Fruit fly (Drosophila melanogaster): ENCODE data around the gene CG45080.

The CG45080 gene

DNA sequence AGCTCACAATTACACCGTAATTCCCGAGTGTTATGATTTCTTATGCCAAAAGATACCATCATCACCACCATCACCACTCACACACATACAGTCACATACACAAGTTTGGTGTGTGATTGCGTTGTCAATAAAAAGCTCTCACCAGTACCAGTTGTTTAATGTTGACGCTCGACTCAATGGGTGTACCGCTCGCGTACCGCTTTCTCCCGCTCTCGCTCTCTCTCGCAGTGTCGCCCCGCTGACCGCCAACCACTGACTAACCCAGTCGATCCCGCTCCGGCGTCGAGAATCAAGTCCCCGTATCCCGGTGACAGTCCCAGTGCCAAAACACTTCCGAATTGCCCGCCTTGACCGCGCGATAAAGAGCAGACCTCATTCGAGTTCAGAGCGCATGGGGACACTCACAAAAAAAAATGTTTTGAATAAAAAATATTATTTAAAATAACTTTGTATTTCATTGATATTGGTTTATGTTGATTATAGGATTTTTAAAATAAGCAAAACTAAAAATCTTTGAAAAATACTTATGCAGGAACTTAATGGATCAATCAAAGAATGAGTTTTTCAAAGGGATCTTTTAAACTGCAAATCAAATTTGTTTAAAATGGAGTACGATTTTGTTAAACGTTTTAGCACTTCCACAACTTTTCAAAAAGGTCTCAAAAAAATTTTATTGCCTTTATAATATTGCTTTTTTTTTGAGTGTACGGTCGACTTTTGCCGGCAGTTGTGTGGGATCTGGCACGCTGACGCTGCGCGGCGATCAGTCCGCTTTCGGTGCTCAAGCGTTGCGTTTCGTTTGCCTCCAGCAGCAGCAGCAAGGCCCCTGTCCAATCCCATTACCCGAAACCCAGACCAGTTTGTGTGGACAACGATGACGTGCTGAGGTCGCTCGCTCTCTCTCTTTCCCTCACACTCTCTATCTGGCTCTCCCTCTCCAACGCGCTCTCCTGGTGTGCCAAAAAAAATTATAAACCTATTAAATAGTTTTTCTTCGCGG, 45.4 kb upstream of the CG45080 start, which contains the start of gene Dic1 (continued):
- TF ChIP-seq CG1792 (GFP tag; optimal IDR thresholded peaks at IDR 0.05) (peak; percentile 84), CG18599 (GFP tag; optimal IDR thresholded peaks at IDR 0.05) (peak; percentile 98), nau (GFP tag; optimal IDR thresholded peaks at IDR 0.05) (peak; percentile 95), Lim3 (GFP tag; IDR thresholded peaks at IDR 0.05) (peak; percentile 74), pfk (GFP tag; optimal IDR thresholded peaks at IDR 0.05) (peak; percentile 29), CG7928 (GFP tag; optimal IDR thresholded peaks at IDR 0.05) (peak; percentile 80), Dip3 (GFP tag; optimal IDR thresholded peaks at IDR 0.05) (peak; percentile 92), insv (GFP tag; optimal IDR thresholded peaks at IDR 0.05) (peak; percentile 45 to 76), Side (GFP tag; optimal IDR thresholded peaks at IDR 0.05) (peak; percentile 76), CG3726 (GFP tag; IDR thresholded peaks at IDR 0.05) (peak; percentile 67; the same call in 2 of the 3 replicates), CG3065 (GFP tag; optimal IDR thresholded peaks at IDR 0.05) (peak; percentile 61), seq (GFP tag; IDR thresholded peaks at IDR 0.05) (peak; percentile 91), Myb (GFP tag; optimal IDR thresholded peaks at IDR 0.05) (peak; percentile 76), crp (GFP tag; optimal IDR thresholded peaks at IDR 0.05) (peak in 1 of 2 experiments; percentile 59), wek (GFP tag; optimal IDR thresholded peaks at IDR 0.05) (peak; percentile 49), gem (tag; optimal IDR thresholded peaks at IDR 0.05) (peak; percentile 98), dmrt11E (tag; optimal IDR thresholded peaks at IDR 0.05) (peak; percentile 90), Rx (GFP tag; IDR thresholded peaks at IDR 0.05) (peak; percentile 73), cad (GFP tag; optimal IDR thresholded peaks at IDR 0.05) (no peak)

DNA sequence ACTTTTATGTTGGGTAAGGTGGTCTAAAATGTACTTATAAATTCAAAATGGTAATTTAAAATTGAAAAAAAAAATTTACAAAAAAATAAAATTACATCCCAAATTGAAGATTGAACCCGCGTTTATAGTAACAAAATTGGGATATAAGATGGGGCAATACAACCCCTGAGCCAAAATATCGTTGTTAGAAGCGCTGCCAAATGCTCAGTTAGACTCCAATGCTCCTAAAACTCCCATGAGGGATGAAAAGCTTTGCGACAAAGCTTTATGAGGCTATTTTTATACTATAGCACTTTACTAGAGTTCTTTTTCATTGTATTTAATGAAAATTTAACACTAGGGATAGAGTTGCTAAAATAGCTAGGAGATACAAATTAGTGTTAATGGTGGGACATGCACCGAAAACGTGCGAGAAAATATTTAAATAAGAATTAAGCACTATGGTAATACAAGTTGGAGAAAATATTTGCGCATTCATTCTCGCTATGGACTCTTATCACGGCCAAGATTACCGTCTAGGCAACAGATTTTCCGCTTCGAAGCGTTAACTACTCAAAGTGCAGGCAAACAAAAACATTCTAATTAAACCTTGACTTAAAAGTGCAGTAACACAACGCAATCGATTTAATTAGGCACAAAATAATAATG, 44.4 kb upstream of the CG45080 start:
- TF ChIP-seq CG11560 (tag; IDR thresholded peaks at IDR 0.05) (no peak), Hmx (GFP tag; optimal IDR thresholded peaks at IDR 0.05) (no peak), CG32532 (GFP tag; IDR thresholded peaks at IDR 0.05) (no peak), ATbp (GFP tag; optimal IDR thresholded peaks at IDR 0.05) (no peak), gcm2 (GFP tag; optimal IDR thresholded peaks at IDR 0.05) (no peak), HLH4C (GFP tag; IDR thresholded peaks at IDR 0.05; ENCODE audit: partially characterized antibody) (0 out of 3 replicates have a peak, but pooled peaks have one; percentile 44), eve (GFP tag; optimal IDR thresholded peaks at IDR 0.05) (peak in 1 of 2 experiments; percentile 80), tx (GFP tag; optimal IDR thresholded peaks at IDR 0.05) (no peak), Med (GFP tag) (peak; percentile 23), Gsc (GFP tag; IDR thresholded peaks at IDR 0.05) (no peak), PHDP (tag; optimal IDR thresholded peaks at IDR 0.05) (no peak), CG3281 (GFP tag; optimal IDR thresholded peaks at IDR 0.05) (no peak), CG3847 (GFP tag; IDR thresholded peaks at IDR 0.05) (no peak), hth (optimal IDR thresholded peaks at IDR 0.05) (no peak), Bdp1 (GFP tag; optimal IDR thresholded peaks at IDR 0.05) (peak; percentile 96), ab (GFP tag; optimal IDR thresholded peaks at IDR 0.05) (no peak), Fer2 (tag; optimal IDR thresholded peaks at IDR 0.05) (no peak)

DNA sequence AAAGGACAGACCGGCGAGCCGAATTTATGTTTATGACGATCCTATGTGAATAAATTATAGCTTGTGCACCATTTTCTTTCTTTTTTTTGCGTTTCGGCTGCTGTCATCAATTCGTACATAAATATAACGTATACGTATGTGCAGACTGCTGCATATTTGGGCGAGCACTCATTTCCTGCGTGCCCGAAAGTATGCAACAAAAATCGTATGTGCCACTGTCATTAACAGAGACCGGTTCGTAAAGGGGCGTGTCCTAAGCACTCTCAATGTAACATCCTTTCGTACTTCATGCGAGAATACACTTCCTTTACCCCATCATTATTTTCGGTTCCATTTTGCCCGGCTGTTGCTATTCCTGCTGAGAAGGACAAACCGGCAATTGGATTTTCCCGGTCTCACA, 41.0 kb upstream of the CG45080 start:
- TF ChIP-seq Med (GFP tag) (peak; percentile 61), NfI (GFP tag; optimal IDR thresholded peaks at IDR 0.05) (no peak), cato (GFP tag; optimal IDR thresholded peaks at IDR 0.05; ENCODE audit: borderline replicate concordance) (no peak), sens (GFP tag) (peak; percentile 51), CG7372 (GFP tag; IDR thresholded peaks at IDR 0.05) (peak; percentile 60; the same call in 1 of the 2 replicates), CG6654 (GFP tag; optimal IDR thresholded peaks at IDR 0.05) (no peak), CG3065 (GFP tag; optimal IDR thresholded peaks at IDR 0.05) (peak; percentile 30), CG9437 (GFP tag; optimal IDR thresholded peaks at IDR 0.05) (peak; percentile 20)
